Worm (Caenorhabditis elegans): ENCODE data around the gene H05C05.2.

- TF ChIP-seq nhr-179 (tag; optimal IDR thresholded peaks at IDR 0.05), result no peak
- no peak for TF ChIP-seq F23B12.7 (tag; optimal IDR thresholded peaks at IDR 0.05; ENCODE audit: insufficient read depth)
- TF ChIP-seq lin-35 (GFP tag; optimal IDR thresholded peaks at IDR 0.05), result no peak
- no peak for TF ChIP-seq ceh-58 (GFP tag; IDR thresholded peaks at IDR 0.05)
- no peak for TF ChIP-seq lin-54 (GFP tag; optimal IDR thresholded peaks at IDR 0.05)
- TF ChIP-seq ceh-79 (tag; optimal IDR thresholded peaks at IDR 0.05), result no peak
These were observed 23.9 kb downstream of the H05C05.2 start for ce11 chrIII:2941578-2941977.

All from whole organism, young adult.